Fruit fly (Drosophila melanogaster) whole organism, wandering third instar larva: ENCODE data around the gene UQCR-C1.

Source experiments
- CG9705 ChIP-seq: fragments of 200-800 bp; sonication (Bioruptor generic); optimal IDR thresholded peaks from 2 replicates; lab custom pipeline; 2018; ENCODE audit warnings: missing biosample characterization, mild to moderate bottlenecking, missing genetic modification characterization
- CrebA ChIP-seq: fragments of 200-800 bp; sonication (Bioruptor generic); optimal IDR thresholded peaks from 2 replicates; lab custom pipeline; 2016; ENCODE audit warnings: missing biosample characterization, mild to moderate bottlenecking, missing genetic modification characterization, borderline replicate concordance
- Dfd ChIP-seq: fragments of >200 bp; optimal IDR thresholded peaks from 2 replicates; lab custom pipeline; 2017; ENCODE audit warnings: missing biosample characterization, missing genetic modification characterization
- GATAd ChIP-seq: sonication (Bioruptor generic); optimal IDR thresholded peaks from 2 replicates; lab custom pipeline; 2016; ENCODE audit warnings: missing biosample characterization, missing genetic modification characterization
- HLH106 ChIP-seq: fragments of 200-800 bp; optimal IDR thresholded peaks from 3 replicates; lab custom pipeline; 2019; ENCODE audit warnings: missing biosample characterization, mild to moderate bottlenecking, missing genetic modification characterization, moderate library complexity
- Hr78 ChIP-seq: fragments of >200 bp; optimal IDR thresholded peaks from 2 replicates; lab custom pipeline; 2017; ENCODE audit warnings: missing biosample characterization, missing genetic modification characterization
- Hr83 ChIP-seq: fragments of 200-300 bp; sonication (Bioruptor generic); optimal IDR thresholded peaks from 2 replicates; lab custom pipeline; 2016; ENCODE audit warnings: missing biosample characterization, mild to moderate bottlenecking, missing genetic modification characterization, moderate library complexity; ENCODE audit not compliant: poor library complexity, severe bottlenecking
- Jra ChIP-seq: sonication (Bioruptor generic); optimal IDR thresholded peaks from 2 replicates; lab custom pipeline; 2016; ENCODE audit warnings: missing biosample characterization, missing genetic modification characterization
- Mio ChIP-seq: sonication (Bioruptor generic); optimal IDR thresholded peaks from 2 replicates; lab custom pipeline; 2016; ENCODE audit warnings: missing biosample characterization, missing genetic modification characterization
- Myc ChIP-seq: fragments of >200 bp; optimal IDR thresholded peaks from 2 replicates; lab custom pipeline; 2017
- N ChIP-seq: fragments of >200 bp; optimal IDR thresholded peaks from 2 replicates; lab custom pipeline; 2018; ENCODE audit warnings: missing biosample characterization, missing external identifiers, missing genetic modification characterization
- OdsH ChIP-seq: fragments of 200-800 bp; sonication (Bioruptor generic); optimal IDR thresholded peaks from 2 replicates; lab custom pipeline; 2016; ENCODE audit warnings: missing biosample characterization, mild to moderate bottlenecking, missing genetic modification characterization
- Rel ChIP-seq, 2 experiments: fragments of 200-800 bp; sonication (Bioruptor generic) in 1 of 2; optimal IDR thresholded peaks; 2 replicates in 1 of 2; 3 replicates in 1 of 2; lab custom pipeline; 2016 to 2019; ENCODE audit warnings: mild to moderate bottlenecking in 2 of 2, missing biosample characterization in 2 of 2, missing genetic modification characterization in 2 of 2, moderate library complexity in 1 of 2
- Sp1 ChIP-seq: fragments of 200-800 bp; sonication (Bioruptor generic); optimal IDR thresholded peaks from 3 replicates; lab custom pipeline; 2019; ENCODE audit warnings: missing biosample characterization, mild to moderate bottlenecking, missing genetic modification characterization, moderate library complexity
- br ChIP-seq: fragments of 200-800 bp; sonication (Bioruptor generic); optimal IDR thresholded peaks from 2 replicates; lab custom pipeline; 2016; ENCODE audit warnings: missing biosample characterization, missing genetic modification characterization
- dmrt93B ChIP-seq: fragments of 200-800 bp; sonication (Bioruptor generic); optimal IDR thresholded peaks from 2 replicates; lab custom pipeline; 2018; ENCODE audit warnings: missing biosample characterization, mild to moderate bottlenecking, missing genetic modification characterization
- ey ChIP-seq: fragments of 200-800 bp; sonication (Bioruptor generic); optimal IDR thresholded peaks from 2 replicates; lab custom pipeline; 2016; ENCODE audit warnings: missing biosample characterization, missing genetic modification characterization
- foxo ChIP-seq, 2 experiments: fragments of 200-800 bp; sonication (Bioruptor generic); optimal IDR thresholded peaks; 2 replicates in 1 of 2; 3 replicates in 1 of 2; lab custom pipeline; 2016 to 2017; ENCODE audit warnings: missing biosample characterization in 2 of 2, missing genetic modification characterization in 2 of 2
- h ChIP-seq: fragments of 200-800 bp; sonication (Bioruptor generic); optimal IDR thresholded peaks from 3 replicates; lab custom pipeline; 2016; ENCODE audit warnings: missing biosample characterization, mild to moderate bottlenecking, missing genetic modification characterization
- lola ChIP-seq: fragments of >200 bp; optimal IDR thresholded peaks from 2 replicates; lab custom pipeline; 2017; ENCODE audit warnings: missing biosample characterization, missing genetic modification characterization
- pan ChIP-seq: fragments of >200 bp; optimal IDR thresholded peaks from 2 replicates; lab custom pipeline; 2017
- psq ChIP-seq: fragments of 200-800 bp; sonication (Bioruptor generic); optimal IDR thresholded peaks from 3 replicates; lab custom pipeline; 2017; ENCODE audit warnings: missing biosample characterization, mild to moderate bottlenecking, missing genetic modification characterization, moderate library complexity
- rgr ChIP-seq: fragments of 200-800 bp; sonication (Bioruptor generic); optimal IDR thresholded peaks from 3 replicates; lab custom pipeline; 2016; ENCODE audit warnings: missing biosample characterization, mild to moderate bottlenecking, missing genetic modification characterization
- sv ChIP-seq: fragments of 200-800 bp; sonication (Bioruptor generic); optimal IDR thresholded peaks from 3 replicates; lab custom pipeline; 2016; ENCODE audit warnings: missing biosample characterization, missing genetic modification characterization
- usp ChIP-seq: fragments of >200 bp; optimal IDR thresholded peaks from 2 replicates; lab custom pipeline; 2017; ENCODE audit warnings: missing biosample characterization, missing genetic modification characterization
- woc ChIP-seq: sonication (Bioruptor generic); optimal IDR thresholded peaks from 2 replicates; lab custom pipeline; 2016; ENCODE audit warnings: missing biosample characterization, mild to moderate bottlenecking, missing genetic modification characterization

Gene UQCR-C1

DNA sequence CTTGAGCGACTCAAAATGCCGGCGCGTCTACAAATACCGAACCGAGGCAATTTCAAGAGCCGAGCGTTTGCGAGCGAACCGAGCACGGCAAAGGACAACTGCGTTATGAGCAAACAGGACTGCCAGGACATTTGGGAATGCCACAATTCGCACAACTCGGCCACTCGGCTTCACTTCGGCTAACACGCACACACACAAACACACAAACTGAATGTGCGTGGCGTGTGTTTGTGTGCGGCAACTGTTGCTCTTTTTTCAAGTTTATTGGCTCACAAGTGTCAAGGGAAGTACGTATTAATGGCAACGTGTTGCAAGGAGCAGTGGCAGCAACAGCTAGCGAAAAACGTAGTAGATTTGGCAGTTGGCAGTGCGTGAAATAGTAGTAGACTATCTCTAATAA lies 16.7 kb upstream of the UQCR-C1 start:
- no peak for TF ChIP-seq rgr
- TF ChIP-seq Hr83 = no peak
- no peak for TF ChIP-seq Mio (GFP tag; lab: Kevin White, UChicago)
- no peak for TF ChIP-seq GATAd (GFP tag; lab: Kevin White, UChicago)

dm6 chr3R:14875274-14875964 lies 14.6 kb upstream of the UQCR-C1 start, which contains the start of gene btsz:
Gene btsz, minus strand, starts transcription at chr3R:14875488.
- TF ChIP-seq sv = peak; percentile 27
- no peak for TF ChIP-seq pan (lab: Kevin White, UChicago)
- TF ChIP-seq Rel (GFP tag; optimal IDR thresholded peaks at IDR 0.05; lab: Kevin White, UChicago) = no peak
- no peak for TF ChIP-seq Rel (tag; optimal IDR thresholded peaks at IDR 0.05; lab: Kevin White, UChicago)
- no peak for TF ChIP-seq usp (GFP tag; lab: Kevin White, UChicago)
- no peak for TF ChIP-seq foxo (GFP tag; optimal IDR thresholded peaks at IDR 0.05; lab: Kevin White, UChicago)

DNA sequence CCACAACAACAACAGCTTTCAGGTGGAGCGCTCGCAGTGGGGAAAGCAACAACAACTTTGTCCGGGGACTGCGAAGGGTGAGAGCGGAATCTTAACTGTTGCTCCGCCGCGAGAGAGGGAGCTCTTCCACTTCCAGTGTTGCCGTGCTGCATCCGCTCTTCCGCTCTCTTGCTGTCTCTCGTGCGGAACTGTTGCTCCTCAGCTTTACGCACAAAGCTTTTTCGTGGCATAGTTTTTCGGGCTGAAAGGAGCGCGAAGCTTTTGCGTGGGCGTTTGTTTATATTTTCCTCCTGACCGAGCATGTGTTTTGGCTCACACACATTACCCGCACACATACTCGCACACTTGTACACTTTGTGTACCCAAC lies 14.1 kb upstream of the UQCR-C1 start:
- TF ChIP-seq CrebA (GFP tag; lab: Kevin White, UChicago) (no peak), CG9705 (GFP tag; lab: Kevin White, UChicago) (no peak), woc (GFP tag; lab: Kevin White, UChicago) (no peak)

- no peak for TF ChIP-seq br (GFP tag; lab: Kevin White, UChicago)
- no peak for TF ChIP-seq N (GFP tag; lab: Kevin White, UChicago)
- TF ChIP-seq psq = no peak
- no peak for TF ChIP-seq usp (GFP tag; lab: Kevin White, UChicago)
- TF ChIP-seq pan (lab: Kevin White, UChicago) = no peak
Measured at dm6 chr3R:14878145-14878544, 11.9 kb upstream of the UQCR-C1 start.

DNA sequence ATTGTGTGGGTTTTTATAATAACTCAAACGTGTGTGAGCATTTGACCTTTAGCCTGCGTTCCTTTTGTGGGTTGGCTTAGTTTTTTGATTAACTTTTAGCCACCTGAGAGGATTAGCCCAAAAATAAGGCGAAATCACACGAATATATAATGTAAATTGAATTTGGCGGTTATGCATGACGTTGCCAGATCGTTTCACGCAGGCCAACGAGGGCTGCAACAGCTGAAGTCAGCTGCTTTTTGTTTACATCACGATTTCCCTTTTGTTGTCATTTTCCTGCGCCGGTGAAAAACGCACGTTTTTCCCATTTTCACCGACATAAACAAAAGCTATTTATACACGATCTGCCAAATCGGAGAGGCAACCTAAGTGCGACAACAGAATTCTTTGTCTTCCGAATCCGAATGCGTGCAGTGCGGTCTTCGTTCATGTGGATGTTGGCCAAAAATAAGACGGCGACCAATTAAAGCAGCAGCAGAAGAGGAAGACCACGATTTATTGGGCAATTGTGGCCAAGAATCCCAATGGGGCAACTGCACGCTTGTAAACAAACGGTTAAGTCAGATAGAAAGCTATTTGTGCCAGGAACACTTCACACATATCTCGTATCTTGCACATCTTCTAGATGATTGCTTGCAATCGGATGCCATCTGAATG lies 10.7 kb upstream of the UQCR-C1 start, which contains the start of gene CG3631:
TSS of gene CG3631 (plus strand) at position 251 of the 657 bp plus-strand sequence.
- TF ChIP-seq ey (GFP tag; lab: Kevin White, UChicago) (no peak), psq (peak; percentile 69)

DNA sequence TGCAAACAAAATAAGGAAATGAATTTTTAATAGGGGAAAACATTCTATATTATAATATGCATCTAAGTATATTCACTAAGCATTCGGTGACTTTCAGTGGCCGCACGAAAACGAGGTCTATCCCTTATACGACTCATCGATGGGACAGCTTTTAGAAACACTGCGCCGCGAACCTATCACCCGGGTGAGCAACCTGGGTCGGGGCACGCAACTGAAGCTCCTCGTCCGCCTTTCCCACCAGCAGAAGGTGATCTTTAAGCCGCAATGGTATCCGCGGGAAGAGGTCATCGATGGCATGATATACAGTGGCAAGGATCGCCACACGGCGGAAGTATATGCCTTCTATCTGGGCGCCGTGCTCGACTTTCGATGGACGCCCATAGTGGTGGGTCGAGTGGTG lies 9.2 kb upstream of the UQCR-C1 start:
- TF ChIP-seq Hr83 = no peak
- TF ChIP-seq dmrt93B = no peak
- TF ChIP-seq Mio (GFP tag; lab: Kevin White, UChicago) = no peak
- TF ChIP-seq Jra = no peak
- no peak for TF ChIP-seq Dfd (GFP tag; lab: Kevin White, UChicago)
- TF ChIP-seq lola (GFP tag; lab: Kevin White, UChicago) = no peak

DNA sequence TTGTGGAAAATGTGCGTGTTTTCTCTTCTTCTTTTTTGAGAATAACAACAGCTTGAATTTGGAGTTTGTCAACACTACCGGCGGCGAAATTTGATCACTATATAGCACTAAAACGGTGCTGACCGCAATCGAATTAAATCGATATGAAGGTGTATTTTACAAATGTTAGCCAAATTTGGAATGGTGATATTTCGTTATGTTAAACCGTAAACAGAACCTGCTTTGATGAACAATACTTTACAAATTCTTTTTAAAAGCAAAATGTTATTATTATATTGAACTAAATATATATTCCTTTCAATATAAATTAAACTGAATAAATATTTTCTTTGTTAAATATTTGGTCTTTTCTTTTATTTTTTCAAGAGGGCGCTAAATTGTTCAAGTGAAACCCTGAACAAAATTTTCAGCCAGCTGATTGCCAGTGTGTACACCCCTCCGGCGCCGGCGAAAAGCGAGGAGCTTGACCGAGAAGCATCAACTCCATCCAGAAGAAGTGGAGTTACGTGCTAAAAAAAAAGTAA lies 4.0 kb upstream of the UQCR-C1 start, which contains the start of the genes Rrp6, CG33331 and CG33332:
TSS of gene Rrp6 (minus strand) at position 236 of the 524 bp plus-strand sequence.
TSS of gene CG33331 (plus strand) at position 446 of the 524 bp plus-strand sequence.
TSS of gene CG33332 (plus strand) at position 446 of the 524 bp plus-strand sequence.
- peak; percentile 70 for TF ChIP-seq OdsH (GFP tag; lab: Kevin White, UChicago)
- TF ChIP-seq Sp1 (GFP tag; lab: Kevin White, UChicago) = peak; percentile 71
- no peak for TF ChIP-seq Hr78 (GFP tag; lab: Kevin White, UChicago)
- TF ChIP-seq ey (GFP tag; lab: Kevin White, UChicago) = peak; percentile 66
- TF ChIP-seq GATAd (GFP tag; lab: Kevin White, UChicago) = peak; percentile 20
- no peak for TF ChIP-seq Jra
- TF ChIP-seq CG9705 (GFP tag; lab: Kevin White, UChicago) = peak; percentile 52
- TF ChIP-seq Myc = peak; percentile 79
- no peak for TF ChIP-seq pan (lab: Kevin White, UChicago)
- peak in 1 of 2 experiments; percentile 86 for TF ChIP-seq foxo (GFP tag; optimal IDR thresholded peaks at IDR 0.05; lab: Kevin White, UChicago)
- TF ChIP-seq sv = peak; percentile 62
- peak; percentile 77 for TF ChIP-seq h (GFP tag; lab: Kevin White, UChicago)
- peak; percentile 85 for TF ChIP-seq rgr
- TF ChIP-seq HLH106 (tag; lab: Kevin White, UChicago) = peak; percentile 79
- peak; percentile 72 for TF ChIP-seq psq
- peak; percentile 86 for TF ChIP-seq Hr83
